3 worm cellular contexts compared by ENCODE assay signal in the genomic region with DNA sequence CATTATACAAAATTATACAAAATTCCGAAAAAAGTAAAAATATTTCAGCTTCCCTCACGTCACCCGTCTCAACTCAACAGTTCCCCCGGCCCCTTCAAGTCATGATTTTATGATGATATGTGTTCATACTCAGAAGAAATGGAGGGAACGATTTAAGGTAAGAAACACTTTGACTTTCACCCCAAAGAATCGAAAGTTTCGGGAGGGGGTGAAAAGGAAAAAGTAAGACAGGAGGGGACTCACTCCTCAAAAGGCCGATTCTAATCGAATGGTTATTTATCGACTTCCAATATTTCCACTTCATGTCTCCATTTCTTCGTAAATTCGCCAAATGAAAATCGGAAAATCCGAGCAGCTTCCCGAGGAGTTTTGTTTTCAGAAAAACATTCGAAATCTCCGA.
TF ChIP-seq lines count a peak whose summit lies in the region.

A gene (plus strand): TSS at position 49 of the 400 bp plus-strand sequence.

TF ChIP-seq in whole organism, L1 larva, 84 proteins besides CTCF, POLR2A, EP300 and RAD21:
- TF ChIP-seq ceh-8 (GFP tag; optimal IDR thresholded peaks at IDR 0.05; lab: Kevin White, UChicago): no peak
- TF ChIP-seq ama-1 (optimal IDR thresholded peaks at IDR 0.05; lab: Kevin White, UChicago): no peak
- TF ChIP-seq lin-14 (GFP tag; optimal IDR thresholded peaks at IDR 0.05; lab: Kevin White, UChicago): no peak
- no peak for TF ChIP-seq nhr-85 (tag; lab: Kevin White, UChicago)
- peak; percentile 92 for TF ChIP-seq blmp-1 (tag; optimal IDR thresholded peaks at IDR 0.05; lab: Kevin White, UChicago)
- TF ChIP-seq nhr-47 (tag; optimal IDR thresholded peaks at IDR 0.05; lab: Kevin White, UChicago): no peak
TF ChIP-seq in whole organism, L1 larva: peak in this region for 1.

TF ChIP-seq in whole organism, L2 larva, 48 proteins besides CTCF, POLR2A, EP300 and RAD21:
- TF ChIP-seq R02D3.7 (tag; optimal IDR thresholded peaks at IDR 0.05; lab: Kevin White, UChicago) (no peak), blmp-1 (tag; optimal IDR thresholded peaks at IDR 0.05; lab: Kevin White, UChicago; ENCODE audit: insufficient read depth) (peak; percentile 61)

TF ChIP-seq in whole organism, mixed stage, embryonic, 35 proteins besides CTCF, POLR2A, EP300 and RAD21:
- TF ChIP-seq cnd-1 (tag; optimal IDR thresholded peaks at IDR 0.05; lab: Kevin White, UChicago) (no peak), blmp-1 (tag; optimal IDR thresholded peaks at IDR 0.05; lab: Kevin White, UChicago) (peak; percentile 11)
